Worm (Caenorhabditis elegans) whole organism, L1 larva: ENCODE results near the gene lrpr-1.

Experiments used
- C16A3.4 ChIP-seq: fragments of 150-350 bp; optimal IDR thresholded peaks from 2 replicates; lab custom pipeline; 2014; ENCODE audit warnings: missing biosample characterization, missing genetic modification characterization
- F16B12.6 ChIP-seq: fragments of 150-350 bp; optimal IDR thresholded peaks from 2 replicates; lab custom pipeline; 2014; ENCODE audit warnings: missing biosample characterization, missing genetic modification characterization
- aha-1 ChIP-seq: fragments of 150-350 bp; optimal IDR thresholded peaks from 2 replicates; lab custom pipeline; 2014; ENCODE audit warnings: missing biosample characterization, missing genetic modification characterization
- aly-2 ChIP-seq: fragments of 150-350 bp; optimal IDR thresholded peaks from 2 replicates; lab custom pipeline; 2014; ENCODE audit warnings: missing biosample characterization, missing genetic modification characterization
- ama-1 ChIP-seq: fragments of 150-350 bp; optimal IDR thresholded peaks from 2 replicates; lab custom pipeline; 2014
- blmp-1 ChIP-seq: fragments of 150-350 bp; optimal IDR thresholded peaks from 2 replicates; lab custom pipeline; 2014; ENCODE audit warnings: missing biosample characterization, missing genetic modification characterization
- ceh-63 ChIP-seq: fragments of 200-800 bp; sonication (Bioruptor generic); optimal IDR thresholded peaks from 2 replicates; lab custom pipeline; 2018; ENCODE audit warnings: mild to moderate bottlenecking, missing genetic modification characterization, missing compliant biosample characterization
- ceh-8 ChIP-seq: fragments of 200-800 bp; sonication (Bioruptor generic); optimal IDR thresholded peaks from 2 replicates; lab custom pipeline; 2018; ENCODE audit warnings: mild to moderate bottlenecking, missing genetic modification characterization, moderate library complexity, missing compliant biosample characterization
- ceh-82 ChIP-seq, 3 experiments: fragments of 150-350 bp in 1 of 3; sonication (generic microtip) in 2 of 3; optimal IDR thresholded peaks; 2 replicates each; lab custom pipeline; 2014 to 2017; ENCODE audit warnings: missing biosample characterization in 3 of 3, missing genetic modification characterization in 3 of 3
- ceh-90 ChIP-seq: sonication (generic microtip); optimal IDR thresholded peaks from 2 replicates; lab custom pipeline; 2016; ENCODE audit warnings: missing genetic modification characterization, missing compliant biosample characterization
- ces-1 ChIP-seq: fragments of 150-350 bp; optimal IDR thresholded peaks from 2 replicates; lab custom pipeline; 2014; ENCODE audit warnings: missing biosample characterization, missing genetic modification reagents, missing genetic modification characterization
- dpl-1 ChIP-seq, 3 experiments: fragments of 150-350 bp in 2 of 3; sonication (generic microtip) in 1 of 3; optimal IDR thresholded peaks; 2 replicates each; lab custom pipeline; 2014 to 2017; ENCODE audit warnings: missing biosample characterization in 3 of 3, missing genetic modification characterization in 3 of 3, missing genetic modification reagents in 3 of 3
- dsc-1 ChIP-seq: sonication (generic microtip); optimal IDR thresholded peaks from 2 replicates; lab custom pipeline; 2016; ENCODE audit warnings: mild to moderate bottlenecking, missing genetic modification characterization, missing compliant biosample characterization
- efl-1 ChIP-seq, 4 experiments: fragments of 150-350 bp; optimal IDR thresholded peaks in 3 of 4; peaks in 1 of 4; 1 replicate in 1 of 4; 2 replicates in 3 of 4; lab custom pipeline; 2014; ENCODE audit warnings: missing biosample characterization in 2 of 4, missing genetic modification characterization in 2 of 4, missing genetic modification reagents in 2 of 4
- efl-3 ChIP-seq: fragments of 200-800 bp; sonication (Bioruptor generic); optimal IDR thresholded peaks from 2 replicates; lab custom pipeline; 2018; ENCODE audit warnings: mild to moderate bottlenecking, missing genetic modification characterization, missing compliant biosample characterization
- egl-13 ChIP-seq: sonication (generic microtip); optimal IDR thresholded peaks from 2 replicates; lab custom pipeline; 2016; ENCODE audit warnings: missing genotype, missing genetic modification reagents, missing genetic modification characterization, missing compliant biosample characterization
- elt-2 ChIP-seq: sonication (generic microtip); optimal IDR thresholded peaks from 2 replicates; lab custom pipeline; 2016; ENCODE audit warnings: missing genetic modification characterization, mild to moderate bottlenecking, inconsistent platforms, missing compliant biosample characterization, missing genetic modification reagents
- ets-5 ChIP-seq: fragments of 200-800 bp; sonication (Bioruptor generic); IDR thresholded peaks from 2 replicates; pipeline ENCODE4 v1.3.6; 2022; ENCODE audit warnings: missing genetic modification characterization, missing compliant biosample characterization
- fos-1 ChIP-seq: fragments of 150-350 bp; optimal IDR thresholded peaks from 2 replicates; lab custom pipeline; 2014; ENCODE audit warnings: missing biosample characterization, missing genetic modification characterization
- grh-1 ChIP-seq: fragments of 200-800 bp; sonication (Bioruptor generic); IDR thresholded peaks from 2 replicates; pipeline ENCODE4 v1.3.6; 2022; ENCODE audit warnings: missing genetic modification reagents, missing genetic modification characterization, missing compliant biosample characterization
- hlh-17 ChIP-seq: fragments of 200-800 bp; sonication (Bioruptor generic); optimal IDR thresholded peaks from 2 replicates; lab custom pipeline; 2018; ENCODE audit warnings: missing genetic modification characterization, mild to moderate bottlenecking, missing compliant biosample characterization, moderate library complexity, borderline replicate concordance
- hlh-4 ChIP-seq: sonication (generic microtip); optimal IDR thresholded peaks from 2 replicates; lab custom pipeline; 2016; ENCODE audit warnings: mild to moderate bottlenecking, missing genetic modification characterization, missing compliant biosample characterization
- irx-1 ChIP-seq: sonication (generic microtip); optimal IDR thresholded peaks from 2 replicates; lab custom pipeline; 2016; ENCODE audit warnings: missing genetic modification characterization, missing compliant biosample characterization
- isw-1 ChIP-seq: fragments of 200-800 bp; sonication (Bioruptor generic); IDR thresholded peaks from 2 replicates; pipeline ENCODE4 v1.3.6; 2022; ENCODE audit warnings: missing genetic modification characterization, missing compliant biosample characterization
- jun-1 ChIP-seq: fragments of 150-350 bp; optimal IDR thresholded peaks from 2 replicates; lab custom pipeline; 2014; ENCODE audit warnings: missing biosample characterization, missing genetic modification reagents, missing genetic modification characterization
- lin-14 ChIP-seq: fragments of 200-800 bp; sonication (Bioruptor generic); optimal IDR thresholded peaks from 2 replicates; lab custom pipeline; 2018; ENCODE audit warnings: mild to moderate bottlenecking, missing genetic modification characterization, moderate library complexity, missing compliant biosample characterization
- lin-35 ChIP-seq, 2 experiments: fragments of 150-350 bp; optimal IDR thresholded peaks; 2 replicates each; lab custom pipeline; 2014; ENCODE audit warnings: missing biosample characterization in 2 of 2, missing genetic modification characterization in 2 of 2, missing genetic modification reagents in 2 of 2
- lin-39 ChIP-seq: fragments of 150-350 bp; optimal IDR thresholded peaks from 2 replicates; lab custom pipeline; 2014; ENCODE audit warnings: missing biosample characterization, missing genetic modification reagents, missing genetic modification characterization
- lir-3 ChIP-seq: sonication (generic microtip); optimal IDR thresholded peaks from 2 replicates; lab custom pipeline; 2016; ENCODE audit warnings: mild to moderate bottlenecking, missing genetic modification characterization, moderate library complexity, missing compliant biosample characterization; ENCODE audit not compliant: poor library complexity
- mab-9 ChIP-seq: fragments of 200-800 bp; sonication (Bioruptor generic); IDR thresholded peaks from 2 replicates; pipeline ENCODE4 v1.3.6; 2022; ENCODE audit warnings: missing genetic modification reagents, missing genetic modification characterization, missing compliant biosample characterization
- mdl-1 ChIP-seq, 2 experiments: fragments of 150-350 bp; optimal IDR thresholded peaks; 2 replicates each; lab custom pipeline; 2014 to 2017; ENCODE audit warnings: missing biosample characterization in 2 of 2, missing genetic modification characterization in 2 of 2, inconsistent platforms in 1 of 2
- mef-2 ChIP-seq: fragments of 150-350 bp; optimal IDR thresholded peaks from 2 replicates; lab custom pipeline; 2014; ENCODE audit warnings: missing biosample characterization, missing genetic modification characterization
- mep-1 ChIP-seq: fragments of 150-350 bp; optimal IDR thresholded peaks from 2 replicates; lab custom pipeline; 2014; ENCODE audit warnings: missing biosample characterization, missing genetic modification characterization
- nhr-12 ChIP-seq: sonication (generic microtip); optimal IDR thresholded peaks from 2 replicates; lab custom pipeline; 2017; ENCODE audit warnings: missing biosample characterization, missing genetic modification characterization
- nhr-19 ChIP-seq: fragments of 200-800 bp; sonication (Bioruptor generic); conservative IDR thresholded peaks from 2 replicates; pipeline ENCODE4 v1.3.6; 2022; ENCODE audit warnings: missing genetic modification characterization, missing compliant biosample characterization
- nhr-237 ChIP-seq: fragments of 150-350 bp; optimal IDR thresholded peaks from 2 replicates; lab custom pipeline; 2014; ENCODE audit warnings: missing biosample characterization, missing genetic modification characterization
- nhr-47 ChIP-seq: sonication (generic microtip); optimal IDR thresholded peaks from 2 replicates; lab custom pipeline; 2016; ENCODE audit warnings: mild to moderate bottlenecking, missing genetic modification characterization, moderate library complexity, missing compliant biosample characterization
- nhr-76 ChIP-seq: sonication (generic microtip); optimal IDR thresholded peaks from 2 replicates; lab custom pipeline; 2017; ENCODE audit warnings: missing biosample characterization, missing genetic modification characterization
- nhr-90 ChIP-seq: sonication (generic microtip); optimal IDR thresholded peaks from 2 replicates; lab custom pipeline; 2016; ENCODE audit warnings: mild to moderate bottlenecking, missing genetic modification characterization, missing compliant biosample characterization; ENCODE audit not compliant: poor library complexity
- pag-3 ChIP-seq: sonication (generic microtip); optimal IDR thresholded peaks from 2 replicates; lab custom pipeline; 2017; ENCODE audit warnings: missing genetic modification characterization, mild to moderate bottlenecking, missing compliant biosample characterization, antibody characterized with exemption, borderline replicate concordance; ENCODE audit not compliant: insufficient read depth
- pax-3 ChIP-seq: fragments of 200-800 bp; sonication (Bioruptor generic); optimal IDR thresholded peaks from 2 replicates; lab custom pipeline; 2018; ENCODE audit warnings: mild to moderate bottlenecking, missing genetic modification characterization, moderate library complexity, missing compliant biosample characterization
- snpc-4 ChIP-seq: fragments of 150-350 bp; optimal IDR thresholded peaks from 2 replicates; lab custom pipeline; 2014; ENCODE audit warnings: missing biosample characterization, missing genetic modification characterization
- snu-23 ChIP-seq: sonication (generic microtip); optimal IDR thresholded peaks from 2 replicates; lab custom pipeline; 2016; ENCODE audit warnings: missing genetic modification characterization, missing compliant biosample characterization
- sptf-1 ChIP-seq: fragments of 150-350 bp; optimal IDR thresholded peaks from 2 replicates; lab custom pipeline; 2014; ENCODE audit warnings: missing biosample characterization, missing genetic modification characterization
- tbx-2 ChIP-seq: sonication (generic microtip); optimal IDR thresholded peaks from 2 replicates; lab custom pipeline; 2016; ENCODE audit warnings: missing genetic modification characterization, missing compliant biosample characterization
- unc-86 ChIP-seq: sonication (generic microtip); optimal IDR thresholded peaks from 2 replicates; lab custom pipeline; 2016; ENCODE audit warnings: missing genetic modification characterization, missing compliant biosample characterization
- unc-98 ChIP-seq: fragments of 200-800 bp; sonication (Bioruptor generic); IDR thresholded peaks from 2 replicates; pipeline ENCODE4 v1.3.6; 2022; ENCODE audit warnings: missing genetic modification characterization, missing compliant biosample characterization
- vab-15 ChIP-seq: sonication (generic microtip); optimal IDR thresholded peaks from 2 replicates; lab custom pipeline; 2017; ENCODE audit warnings: missing genotype, mild to moderate bottlenecking, missing genetic modification characterization, missing compliant biosample characterization
- xbp-1 ChIP-seq: sonication (generic microtip); optimal IDR thresholded peaks from 2 replicates; lab custom pipeline; 2016; ENCODE audit warnings: missing genetic modification characterization, missing compliant biosample characterization
- zag-1 ChIP-seq: fragments of 150-350 bp; optimal IDR thresholded peaks from 2 replicates; lab custom pipeline; 2014; ENCODE audit warnings: missing biosample characterization, missing genetic modification characterization
- zip-4 ChIP-seq: fragments of 200-800 bp; sonication (Bioruptor generic); optimal IDR thresholded peaks from 2 replicates; lab custom pipeline; 2018; ENCODE audit warnings: mild to moderate bottlenecking, missing genetic modification characterization, moderate library complexity, missing compliant biosample characterization
- ztf-4 ChIP-seq: fragments of 150-350 bp; optimal IDR thresholded peaks from 2 replicates; lab custom pipeline; 2014; ENCODE audit warnings: missing biosample characterization, missing genetic modification characterization

lrpr-1 gene

ce11 chrV:5917707-5918106, at the start of gene lrpr-1:
lrpr-1 (minus strand) TSS chrV:5917891.
- no peak for TF ChIP-seq nhr-12
- TF ChIP-seq ceh-90 (tag; lab: Kevin White, UChicago), result peak; percentile 99
- TF ChIP-seq efl-3 (GFP tag; lab: Kevin White, UChicago), result peak; percentile 90
- peak; percentile 96 for TF ChIP-seq egl-13 (tag; lab: Kevin White, UChicago)
- peak; percentile 68 for TF ChIP-seq aly-2 (tag; lab: Kevin White, UChicago)
- TF ChIP-seq mef-2, result no peak
- no peak for TF ChIP-seq pag-3 (tag; lab: Kevin White, UChicago)
- TF ChIP-seq ets-5 (GFP tag; lab: Robert Waterston, UW), result no peak
- peak; percentile 57 for TF ChIP-seq blmp-1 (tag; lab: Kevin White, UChicago)
- peak in 1 of 2 experiments; percentile 68 for TF ChIP-seq mdl-1 (tag; optimal IDR thresholded peaks at IDR 0.05; lab: Kevin White, UChicago)
- no peak for TF ChIP-seq ama-1 (lab: Kevin White, UChicago)
- TF ChIP-seq ces-1 (GFP tag; lab: Kevin White, UChicago), result no peak
- peak; percentile 77 for TF ChIP-seq ceh-8
- peak; percentile 69 for TF ChIP-seq lin-39 (tag; lab: Kevin White, UChicago)
- peak; percentile 98 for TF ChIP-seq lir-3
- no peak for TF ChIP-seq aha-1 (tag; lab: Kevin White, UChicago)
- peak; percentile 57 for TF ChIP-seq jun-1
- peak; percentile 59 for TF ChIP-seq fos-1
- TF ChIP-seq ztf-4 (tag; lab: Kevin White, UChicago), result no peak
- peak; percentile 93 for TF ChIP-seq nhr-19 (GFP tag; lab: Robert Waterston, UW)
- peak; percentile 91 for TF ChIP-seq mab-9 (GFP tag; lab: Robert Waterston, UW)
- TF ChIP-seq hlh-4 (tag; lab: Kevin White, UChicago), result peak; percentile 71
- TF ChIP-seq nhr-90 (tag; lab: Kevin White, UChicago), result peak; percentile 97
- peak; percentile 98 for TF ChIP-seq dsc-1 (tag; lab: Kevin White, UChicago)
- TF ChIP-seq vab-15 (tag; lab: Kevin White, UChicago), result peak; percentile 43
- TF ChIP-seq zip-4 (GFP tag; lab: Kevin White, UChicago), result peak; percentile 86
- TF ChIP-seq lin-35 (GFP tag; optimal IDR thresholded peaks at IDR 0.05; lab: Kevin White, UChicago), result peak; percentile 99
- peak; percentile 99 for TF ChIP-seq efl-1 (optimal IDR thresholded peaks at IDR 0.05; lab: Kevin White, UChicago)
- peak; percentile 98 to 100 for TF ChIP-seq efl-1 (GFP tag; optimal IDR thresholded peaks at IDR 0.05 in 1 of 2; lab: Kevin White, UChicago)
- TF ChIP-seq snpc-4 (tag; lab: Kevin White, UChicago), result peak; percentile 59
- TF ChIP-seq nhr-237 (tag; lab: Kevin White, UChicago), result peak; percentile 45
- TF ChIP-seq F16B12.6, result peak; percentile 46
- peak; percentile 97 for TF ChIP-seq tbx-2 (tag; lab: Kevin White, UChicago)
- TF ChIP-seq isw-1 (GFP tag; lab: Robert Waterston, UW), result peak; percentile 86
- peak; percentile 86 for TF ChIP-seq lin-14 (GFP tag; lab: Kevin White, UChicago)
- peak; percentile 42 for TF ChIP-seq C16A3.4
- TF ChIP-seq grh-1 (GFP tag; lab: Robert Waterston, UW), result peak; percentile 88
- TF ChIP-seq mep-1 (tag; lab: Kevin White, UChicago), result peak; percentile 72
- peak; percentile 86 for TF ChIP-seq unc-86
- peak; percentile 96 for TF ChIP-seq xbp-1 (tag; lab: Kevin White, UChicago)
- TF ChIP-seq ceh-63 (GFP tag; lab: Kevin White, UChicago), result peak; percentile 92
- peak; percentile 89 for TF ChIP-seq elt-2 (tag; lab: Kevin White, UChicago)
- peak; percentile 92 for TF ChIP-seq unc-98
- TF ChIP-seq nhr-47 (tag; lab: Kevin White, UChicago), result peak; percentile 97
- TF ChIP-seq irx-1 (tag; lab: Kevin White, UChicago), result peak; percentile 98
- TF ChIP-seq dpl-1 (GFP tag; optimal IDR thresholded peaks at IDR 0.05; lab: Kevin White, UChicago), result peak; percentile 97 to 99 (median 98)
- TF ChIP-seq hlh-17 (GFP tag; lab: Kevin White, UChicago), result peak; percentile 71
- TF ChIP-seq nhr-76 (tag; lab: Kevin White, UChicago), result no peak
- no peak for TF ChIP-seq zag-1 (tag; lab: Kevin White, UChicago)
- no peak for TF ChIP-seq sptf-1 (tag; lab: Kevin White, UChicago)
- peak; percentile 71 to 82 (median 78) for TF ChIP-seq ceh-82 (tag; optimal IDR thresholded peaks at IDR 0.05; lab: Kevin White, UChicago)
- TF ChIP-seq snu-23 (GFP tag; lab: Kevin White, UChicago), result peak; percentile 92
- TF ChIP-seq pax-3 (tag; lab: Kevin White, UChicago), result peak; percentile 97
